Fruit fly (Drosophila melanogaster) whole organism, pupa: ENCODE results near the gene side-III.

Experiments
- CG10348 ChIP-seq: fragments of 200-800 bp; sonication (Bioruptor generic); IDR thresholded peaks from 2 replicates; pipeline ENCODE4 v1.3.6; 2022; ENCODE audit warnings: missing biosample characterization, missing genetic modification characterization
- CG12605 ChIP-seq: fragments of 200-800 bp; sonication (Bioruptor generic); IDR thresholded peaks from 2 replicates; pipeline ENCODE4 v1.3.6; 2022; ENCODE audit warnings: missing biosample characterization, missing genetic modification characterization
- CG13204 ChIP-seq: fragments of 200-800 bp; sonication (Bioruptor generic); optimal IDR thresholded peaks from 2 replicates; lab custom pipeline; 2018; ENCODE audit warnings: missing biosample characterization, mild to moderate bottlenecking, missing genetic modification characterization, moderate library complexity
- CG14655 ChIP-seq: fragments of 200-800 bp; sonication (Bioruptor generic); optimal IDR thresholded peaks from 3 replicates; lab custom pipeline; 2017; ENCODE audit warnings: mild to moderate bottlenecking, missing biosample characterization, missing genetic modification reagents, missing genetic modification characterization
- CG15710 ChIP-seq: fragments of 200-800 bp; sonication (Bioruptor generic); optimal IDR thresholded peaks from 2 replicates; lab custom pipeline; 2018; ENCODE audit warnings: missing biosample characterization, mild to moderate bottlenecking, missing genetic modification characterization, moderate library complexity
- CG17806 ChIP-seq: fragments of 200-800 bp; sonication (Bioruptor generic); optimal IDR thresholded peaks from 2 replicates; lab custom pipeline; 2018; ENCODE audit warnings: missing biosample characterization, mild to moderate bottlenecking, missing genetic modification characterization, moderate library complexity
- CG32121 ChIP-seq: fragments of 200-800 bp; sonication (Bioruptor generic); IDR thresholded peaks from 2 replicates; pipeline ENCODE4 v1.3.6; 2022; ENCODE audit warnings: missing biosample characterization, missing genetic modification characterization
- CG34367 ChIP-seq: fragments of 200-800 bp; sonication (Bioruptor generic); optimal IDR thresholded peaks from 2 replicates; lab custom pipeline; 2018; ENCODE audit warnings: missing biosample characterization, mild to moderate bottlenecking, missing genetic modification characterization
- CG4496 ChIP-seq: fragments of 200-800 bp; sonication (Bioruptor generic); IDR thresholded peaks from 3 replicates; pipeline ENCODE4 v1.3.6; 2022; ENCODE audit warnings: missing biosample characterization, missing genetic modification characterization
- CG8159 ChIP-seq: fragments of 200-800 bp; sonication (Bioruptor generic); optimal IDR thresholded peaks from 3 replicates; lab custom pipeline; 2018; ENCODE audit warnings: missing biosample characterization, mild to moderate bottlenecking, missing genetic modification characterization, moderate library complexity
- CG8301 ChIP-seq: fragments of 200-800 bp; sonication (Bioruptor generic); optimal IDR thresholded peaks from 2 replicates; lab custom pipeline; 2018; ENCODE audit warnings: missing biosample characterization, mild to moderate bottlenecking, missing genetic modification characterization
- CG9948 ChIP-seq: fragments of 200-800 bp; sonication (Bioruptor generic); optimal IDR thresholded peaks from 2 replicates; lab custom pipeline; 2018; ENCODE audit warnings: missing biosample characterization, mild to moderate bottlenecking, missing genetic modification characterization, moderate library complexity
- D1 ChIP-seq: fragments of 200-800 bp; sonication (Bioruptor generic); optimal IDR thresholded peaks from 2 replicates; lab custom pipeline; 2018; ENCODE audit warnings: missing biosample characterization, mild to moderate bottlenecking, missing genetic modification characterization, moderate library complexity
- EcR ChIP-seq: fragments of 200-800 bp; sonication (Bioruptor generic); optimal IDR thresholded peaks from 3 replicates; lab custom pipeline; 2019; ENCODE audit warnings: missing biosample characterization, missing genetic modification characterization, mild to moderate bottlenecking, moderate library complexity, missing genetic modification reagents
- Ets98B ChIP-seq: fragments of 200-800 bp; sonication (Bioruptor generic); IDR thresholded peaks from 2 replicates; pipeline ENCODE4 v1.3.6; 2022; ENCODE audit warnings: missing biosample characterization, missing genetic modification characterization
- Pif1A ChIP-seq: fragments of 200-800 bp; sonication (Bioruptor generic); optimal IDR thresholded peaks from 3 replicates; lab custom pipeline; 2016; ENCODE audit warnings: missing biosample characterization, missing genetic modification characterization
- Pif1B ChIP-seq: fragments of 200-800 bp; sonication (Bioruptor generic); optimal IDR thresholded peaks from 3 replicates; lab custom pipeline; 2016; ENCODE audit warnings: missing biosample characterization, missing genetic modification characterization
- Snoo ChIP-seq: fragments of 200-800 bp; sonication (Bioruptor generic); optimal IDR thresholded peaks from 3 replicates; lab custom pipeline; 2017; ENCODE audit warnings: missing biosample characterization, mild to moderate bottlenecking, missing genetic modification characterization, inconsistent platforms
- fd96Ca ChIP-seq: fragments of 200-800 bp; sonication (Bioruptor generic); IDR thresholded peaks from 3 replicates; pipeline ENCODE4 v1.3.6; 2022; ENCODE audit warnings: missing biosample characterization, missing genetic modification characterization
- gl ChIP-seq: fragments of 200-800 bp; sonication (Bioruptor generic); optimal IDR thresholded peaks from 2 replicates; lab custom pipeline; 2018; ENCODE audit warnings: missing biosample characterization, mild to moderate bottlenecking, missing genetic modification characterization
- rn ChIP-seq: fragments of 200-800 bp; sonication (Bioruptor generic); IDR thresholded peaks from 2 replicates; pipeline ENCODE4 v1.3.6; 2022; ENCODE audit warnings: missing biosample characterization, missing genetic modification characterization

side-III gene

dm6 chr3R:5998235-5998666 is 38.9 kb upstream of the side-III start:
- TF ChIP-seq CG4496 (GFP tag; lab: Robert Waterston, UW) (no peak; the same call in 2 of the 3 replicates), gl (tag; lab: Kevin White, UChicago) (no peak), fd96Ca (GFP tag; lab: Robert Waterston, UW) (no peak), Pif1A (GFP tag; lab: Kevin White, UChicago) (no peak), CG8301 (tag; lab: Kevin White, UChicago) (peak; percentile 38), D1 (tag; lab: Kevin White, UChicago) (no peak), EcR (GFP tag; lab: Kevin White, UChicago) (no peak), Pif1B (GFP tag; lab: Kevin White, UChicago) (peak; percentile 14), CG9948 (peak; percentile 15), CG12605 (GFP tag; lab: Robert Waterston, UW) (no peak), CG10348 (GFP tag; lab: Robert Waterston, UW) (no peak), rn (GFP tag; lab: Robert Waterston, UW) (no peak), CG14655 (GFP tag; lab: Kevin White, UChicago) (no peak), CG8159 (tag; lab: Kevin White, UChicago) (peak; percentile 47), CG17806 (tag; lab: Kevin White, UChicago) (peak; percentile 9)

dm6 chr3R:5997822-5998221 is 38.5 kb upstream of the side-III start:
- TF ChIP-seq CG10348 (GFP tag; lab: Robert Waterston, UW) (no peak), CG8159 (tag; lab: Kevin White, UChicago) (no peak), CG9948 (no peak), EcR (GFP tag; lab: Kevin White, UChicago) (no peak), CG15710 (tag; lab: Kevin White, UChicago) (no peak), CG14655 (GFP tag; lab: Kevin White, UChicago) (no peak)

- peak; percentile 14 for TF ChIP-seq CG8159 (tag; lab: Kevin White, UChicago)
- no peak for TF ChIP-seq CG4496 (GFP tag; lab: Robert Waterston, UW)
- TF ChIP-seq, all 21 proteins: peak for 1
These were observed 36.0 kb upstream of the side-III start for dm6 chr3R:5995381-5995780.

dm6 chr3R:5993857-5994256 is 34.5 kb upstream of the side-III start:
- TF ChIP-seq fd96Ca (GFP tag; lab: Robert Waterston, UW) (no peak), CG17806 (tag; lab: Kevin White, UChicago) (no peak), CG14655 (GFP tag; lab: Kevin White, UChicago) (peak; percentile 11), CG8159 (tag; lab: Kevin White, UChicago) (peak; percentile 64), gl (tag; lab: Kevin White, UChicago) (no peak), Snoo (tag; lab: Kevin White, UChicago) (no peak), CG12605 (GFP tag; lab: Robert Waterston, UW) (no peak), CG9948 (peak; percentile 17), CG15710 (tag; lab: Kevin White, UChicago) (peak; percentile 45)

dm6 chr3R:5976717-5977116 is 17.4 kb upstream of the side-III start, which contains the start of gene Obp83b:
Obp83b (minus strand) TSS chr3R:5976817.
- TF ChIP-seq D1 (tag; lab: Kevin White, UChicago) = no peak
- TF ChIP-seq EcR (GFP tag; lab: Kevin White, UChicago) = no peak
- TF ChIP-seq CG32121 = no peak
- TF ChIP-seq CG4496 (GFP tag; lab: Robert Waterston, UW) = no peak
- TF ChIP-seq rn (GFP tag; lab: Robert Waterston, UW) = no peak
- no peak for TF ChIP-seq Ets98B (GFP tag; lab: Robert Waterston, UW)
- TF ChIP-seq Pif1B (GFP tag; lab: Kevin White, UChicago) = no peak
- TF ChIP-seq Snoo (tag; lab: Kevin White, UChicago) = no peak
- TF ChIP-seq CG10348 (GFP tag; lab: Robert Waterston, UW) = no peak
- no peak for TF ChIP-seq CG8301 (tag; lab: Kevin White, UChicago)
- no peak for TF ChIP-seq CG9948
- no peak for TF ChIP-seq CG17806 (tag; lab: Kevin White, UChicago)
- no peak for TF ChIP-seq gl (tag; lab: Kevin White, UChicago)
- TF ChIP-seq CG34367 (tag; lab: Kevin White, UChicago) = no peak
- TF ChIP-seq CG15710 (tag; lab: Kevin White, UChicago) = no peak
- no peak for TF ChIP-seq fd96Ca (GFP tag; lab: Robert Waterston, UW)
- TF ChIP-seq, all 21 proteins: peak for 0

- TF ChIP-seq D1 (tag; lab: Kevin White, UChicago) = no peak
- no peak for TF ChIP-seq CG15710 (tag; lab: Kevin White, UChicago)
- no peak for TF ChIP-seq CG14655 (GFP tag; lab: Kevin White, UChicago)
- no peak for TF ChIP-seq CG9948
- no peak for TF ChIP-seq CG17806 (tag; lab: Kevin White, UChicago)
- TF ChIP-seq CG10348 (GFP tag; lab: Robert Waterston, UW) = no peak
- TF ChIP-seq EcR (GFP tag; lab: Kevin White, UChicago) = no peak
- TF ChIP-seq Pif1B (GFP tag; lab: Kevin White, UChicago) = no peak
These were observed 15.8 kb upstream of the side-III start, which contains the start of gene Obp83a for dm6 chr3R:5975145-5975544. Obp83a (minus strand) TSS chr3R:5975245.

- TF ChIP-seq CG15710 (tag; lab: Kevin White, UChicago) = no peak
- no peak for TF ChIP-seq CG32121
- TF ChIP-seq CG8301 (tag; lab: Kevin White, UChicago) = no peak
- no peak for TF ChIP-seq gl (tag; lab: Kevin White, UChicago)
- TF ChIP-seq rn (GFP tag; lab: Robert Waterston, UW) = no peak
- no peak for TF ChIP-seq CG9948
- TF ChIP-seq CG8159 (tag; lab: Kevin White, UChicago) = no peak
- TF ChIP-seq D1 (tag; lab: Kevin White, UChicago) = no peak
- no peak for TF ChIP-seq Pif1A (GFP tag; lab: Kevin White, UChicago)
- no peak for TF ChIP-seq EcR (GFP tag; lab: Kevin White, UChicago)
- no peak for TF ChIP-seq CG34367 (tag; lab: Kevin White, UChicago)
- TF ChIP-seq CG10348 (GFP tag; lab: Robert Waterston, UW) = no peak
- no peak for TF ChIP-seq CG12605 (GFP tag; lab: Robert Waterston, UW)
- no peak for TF ChIP-seq CG14655 (GFP tag; lab: Kevin White, UChicago)
- TF ChIP-seq Ets98B (GFP tag; lab: Robert Waterston, UW) = no peak
- no peak for TF ChIP-seq CG13204 (GFP tag; lab: Kevin White, UChicago)
- TF ChIP-seq CG17806 (tag; lab: Kevin White, UChicago) = no peak
- TF ChIP-seq Snoo (tag; lab: Kevin White, UChicago) = no peak
- TF ChIP-seq fd96Ca (GFP tag; lab: Robert Waterston, UW) = no peak
These were observed 1.5 kb upstream of the side-III start, which contains the start of gene CG11373 for dm6 chr3R:5960887-5961286. CG11373 (minus strand) TSS chr3R:5960987.
